Worm (Caenorhabditis elegans): Measurements from ENCODE around the gene gst-32.

ce11 chrII:15189956-15190355 is 11.6 kb upstream of the gst-32 start:
- no peak for TF ChIP-seq ztf-28 (GFP tag; IDR thresholded peaks at IDR 0.05)
- TF ChIP-seq hmg-20 (GFP tag; IDR thresholded peaks at IDR 0.05) = no peak
- TF ChIP-seq snpc-4 (GFP tag; optimal IDR thresholded peaks at IDR 0.05) = no peak
- no peak for TF ChIP-seq snpc-4 (tag; optimal IDR thresholded peaks at IDR 0.05)
- no peak for TF ChIP-seq lsl-1 (GFP tag; optimal IDR thresholded peaks at IDR 0.05)
- no peak for TF ChIP-seq unc-62 (GFP tag; optimal IDR thresholded peaks at IDR 0.05)
- no peak for TF ChIP-seq athp-1 (tag; optimal IDR thresholded peaks at IDR 0.05)
- no peak for TF ChIP-seq attf-6 (GFP tag; IDR thresholded peaks at IDR 0.05)
- TF ChIP-seq lir-1 (GFP tag; conservative IDR thresholded peaks at IDR 0.05) = no peak
- no peak for TF ChIP-seq ceh-100 (GFP tag; IDR thresholded peaks at IDR 0.05)

Data from whole organism, young adult.